Fruit fly (Drosophila melanogaster): ENCODE results near the gene bip1.

The bip1 gene

dm6 chr3L:8018665-8019070 lies 39.8 kb downstream of the bip1 start (continued):
- TF ChIP-seq CoRest (tag; optimal IDR thresholded peaks at IDR 0.05) (peak; percentile 16), CG33557 (GFP tag; optimal IDR thresholded peaks at IDR 0.05) (peak; percentile 44), bbx (GFP tag; IDR thresholded peaks at IDR 0.05; ENCODE audit: partially characterized antibody) (no peak), CG10431 (GFP tag; optimal IDR thresholded peaks at IDR 0.05) (peak; percentile 63), sd (tag; optimal IDR thresholded peaks at IDR 0.05) (peak; percentile 61), CG6813 (GFP tag; optimal IDR thresholded peaks at IDR 0.05) (peak; percentile 47), CG2678 (tag; optimal IDR thresholded peaks at IDR 0.05) (peak; percentile 56), Pdp1 (GFP tag; optimal IDR thresholded peaks at IDR 0.05) (peak in 1 of 2 experiments; percentile 47), BtbVII (GFP tag; optimal IDR thresholded peaks at IDR 0.05) (peak; percentile 34), Hr51 (GFP tag; optimal IDR thresholded peaks at IDR 0.05) (peak in 1 of 2 experiments; percentile 31), HLH3B (GFP tag; IDR thresholded peaks at IDR 0.05) (no peak), CG12236 (GFP tag; optimal IDR thresholded peaks at IDR 0.05) (peak; percentile 14), CG8765 (GFP tag; IDR thresholded peaks at IDR 0.05) (no peak), CG1233 (GFP tag; optimal IDR thresholded peaks at IDR 0.05) (peak; percentile 32), cwo (GFP tag; optimal IDR thresholded peaks at IDR 0.05) (peak; percentile 76), CG1529 (GFP tag; optimal IDR thresholded peaks at IDR 0.05) (peak; percentile 37), sens (GFP tag) (peak; percentile 89), Hmr (GFP tag; optimal IDR thresholded peaks at IDR 0.05) (peak; percentile 22), CG7745 (tag; optimal IDR thresholded peaks at IDR 0.05) (peak; percentile 70), CG4707 (GFP tag; optimal IDR thresholded peaks at IDR 0.05) (peak; percentile 68), gem (tag; optimal IDR thresholded peaks at IDR 0.05) (peak; percentile 26), CrebB (tag; optimal IDR thresholded peaks at IDR 0.05) (peak; percentile 30), Poxn (GFP tag; IDR thresholded peaks at IDR 0.05) (no peak), Hr78 (GFP tag; optimal IDR thresholded peaks at IDR 0.05) (peak in 1 of 2 experiments; percentile 33), CG15601 (tag; optimal IDR thresholded peaks at IDR 0.05) (peak; percentile 68), Mes4 (GFP tag; optimal IDR thresholded peaks at IDR 0.05) (no peak), CG15011 (GFP tag; optimal IDR thresholded peaks at IDR 0.05) (no peak), dmrt99B (tag; optimal IDR thresholded peaks at IDR 0.05) (peak; percentile 14), her (GFP tag; optimal IDR thresholded peaks at IDR 0.05) (no peak), Dek (tag; optimal IDR thresholded peaks at IDR 0.05) (peak; percentile 19), HHEX (GFP tag; optimal IDR thresholded peaks at IDR 0.05) (peak; percentile 28), tap (tag; optimal IDR thresholded peaks at IDR 0.05) (peak; percentile 23), Fer1 (GFP tag; optimal IDR thresholded peaks at IDR 0.05) (peak; percentile 33), CG17568 (GFP tag; optimal IDR thresholded peaks at IDR 0.05) (peak; percentile 56), CG17385 (GFP tag; optimal IDR thresholded peaks at IDR 0.05) (peak; percentile 34), CG31441 (GFP tag; IDR thresholded peaks at IDR 0.05) (peak; percentile 31; the same call in 1 of the 2 replicates), gcm (GFP tag; optimal IDR thresholded peaks at IDR 0.05) (peak; percentile 66), CG10147 (GFP tag; optimal IDR thresholded peaks at IDR 0.05) (peak; percentile 16), twi (tag; optimal IDR thresholded peaks at IDR 0.05) (peak; percentile 33), Stat92E (GFP tag; optimal IDR thresholded peaks at IDR 0.05) (peak in 1 of 3 experiments; percentile 41), fd64A (GFP tag; optimal IDR thresholded peaks at IDR 0.05) (peak; percentile 75), CG30403 (GFP tag; optimal IDR thresholded peaks at IDR 0.05) (no peak), CG5180 (GFP tag; optimal IDR thresholded peaks at IDR 0.05) (peak; percentile 26), grn (GFP tag; optimal IDR thresholded peaks at IDR 0.05) (peak; percentile 96), CG8281 (tag; optimal IDR thresholded peaks at IDR 0.05) (peak; percentile 41), CG4820 (GFP tag; optimal IDR thresholded peaks at IDR 0.05) (no peak), CG14710 (tag; optimal IDR thresholded peaks at IDR 0.05) (peak; percentile 1), fd102C (GFP tag; optimal IDR thresholded peaks at IDR 0.05) (no peak)
